Fruit fly (Drosophila melanogaster): ENCODE data around the gene MtnB.

MtnB gene

dm6 chr3R:20504488-20504887 lies 942 bp upstream of the MtnB start, which contains the start of gene Or92a:
TSS of gene Or92a (plus strand) at chr3R:20504788.
- TF ChIP-seq CG15710 (tag; optimal IDR thresholded peaks at IDR 0.05) (no peak), CG10348 (GFP tag; IDR thresholded peaks at IDR 0.05) (no peak), Ets98B (GFP tag; IDR thresholded peaks at IDR 0.05) (no peak), Pif1B (GFP tag; optimal IDR thresholded peaks at IDR 0.05) (no peak), CG13204 (GFP tag; optimal IDR thresholded peaks at IDR 0.05) (no peak)

- TF ChIP-seq CG13204 (GFP tag; optimal IDR thresholded peaks at IDR 0.05): no peak
- no peak for TF ChIP-seq gl (tag; optimal IDR thresholded peaks at IDR 0.05)
- no peak for TF ChIP-seq CG10348 (GFP tag; IDR thresholded peaks at IDR 0.05)
- no peak for TF ChIP-seq D1 (tag; optimal IDR thresholded peaks at IDR 0.05)
- TF ChIP-seq CG12605 (GFP tag; IDR thresholded peaks at IDR 0.05): no peak
- TF ChIP-seq Pif1A (GFP tag; optimal IDR thresholded peaks at IDR 0.05): no peak
- TF ChIP-seq CG32121 (GFP tag; IDR thresholded peaks at IDR 0.05): no peak
- no peak for TF ChIP-seq Snoo (tag; optimal IDR thresholded peaks at IDR 0.05)
- TF ChIP-seq CG8301 (tag; optimal IDR thresholded peaks at IDR 0.05): no peak
- no peak for TF ChIP-seq Ets98B (GFP tag; IDR thresholded peaks at IDR 0.05)
- TF ChIP-seq CG34367 (tag; optimal IDR thresholded peaks at IDR 0.05): no peak
Measured at dm6 chr3R:20501910-20502309, 1.6 kb downstream of the MtnB start, which contains the start of gene CG46441. TSS of gene CG46441 (minus strand) at chr3R:20502010.

- TF ChIP-seq CG17806 (tag; optimal IDR thresholded peaks at IDR 0.05) (no peak), EcR (GFP tag; optimal IDR thresholded peaks at IDR 0.05) (no peak), CG12605 (GFP tag; IDR thresholded peaks at IDR 0.05) (no peak), Snoo (tag; optimal IDR thresholded peaks at IDR 0.05) (no peak), CG14655 (GFP tag; optimal IDR thresholded peaks at IDR 0.05) (no peak), fd96Ca (GFP tag; IDR thresholded peaks at IDR 0.05) (no peak), CG10348 (GFP tag; IDR thresholded peaks at IDR 0.05) (no peak), CG9948 (tag; optimal IDR thresholded peaks at IDR 0.05) (no peak), CG13204 (GFP tag; optimal IDR thresholded peaks at IDR 0.05) (no peak), D1 (tag; optimal IDR thresholded peaks at IDR 0.05) (no peak), Pif1B (GFP tag; optimal IDR thresholded peaks at IDR 0.05) (no peak), CG8159 (tag; optimal IDR thresholded peaks at IDR 0.05) (no peak), rn (GFP tag; IDR thresholded peaks at IDR 0.05) (no peak), CG4496 (GFP tag; IDR thresholded peaks at IDR 0.05) (no peak)
Measured at dm6 chr3R:20501327-20501726, 2.2 kb downstream of the MtnB start, which contains the start of gene Dic2. TSS of gene Dic2 (minus strand) at chr3R:20501427.

- no peak for TF ChIP-seq Pif1A (GFP tag; optimal IDR thresholded peaks at IDR 0.05)
- TF ChIP-seq EcR (GFP tag; optimal IDR thresholded peaks at IDR 0.05): no peak
- no peak for TF ChIP-seq CG17806 (tag; optimal IDR thresholded peaks at IDR 0.05)
- no peak for TF ChIP-seq rn (GFP tag; IDR thresholded peaks at IDR 0.05)
- TF ChIP-seq CG8301 (tag; optimal IDR thresholded peaks at IDR 0.05): no peak
- no peak for TF ChIP-seq Ets98B (GFP tag; IDR thresholded peaks at IDR 0.05)
- TF ChIP-seq CG4496 (GFP tag; IDR thresholded peaks at IDR 0.05): no peak
- no peak for TF ChIP-seq CG8159 (tag; optimal IDR thresholded peaks at IDR 0.05)
- no peak for TF ChIP-seq CG12605 (GFP tag; IDR thresholded peaks at IDR 0.05)
- no peak for TF ChIP-seq fd96Ca (GFP tag; IDR thresholded peaks at IDR 0.05)
- no peak for TF ChIP-seq CG13204 (GFP tag; optimal IDR thresholded peaks at IDR 0.05)
- no peak for TF ChIP-seq CG34367 (tag; optimal IDR thresholded peaks at IDR 0.05)
- TF ChIP-seq Snoo (tag; optimal IDR thresholded peaks at IDR 0.05): no peak
- no peak for TF ChIP-seq gl (tag; optimal IDR thresholded peaks at IDR 0.05)
- TF ChIP-seq D1 (tag; optimal IDR thresholded peaks at IDR 0.05): no peak
- no peak for TF ChIP-seq CG9948 (tag; optimal IDR thresholded peaks at IDR 0.05)
- no peak for TF ChIP-seq Pif1B (GFP tag; optimal IDR thresholded peaks at IDR 0.05)
Measured at dm6 chr3R:20484441-20484840, 19.1 kb downstream of the MtnB start, which contains the start of gene Gfrl. TSS of gene Gfrl (minus strand) at chr3R:20484588.

- TF ChIP-seq EcR (GFP tag; optimal IDR thresholded peaks at IDR 0.05): no peak
- TF ChIP-seq CG12605 (GFP tag; IDR thresholded peaks at IDR 0.05): no peak
- no peak for TF ChIP-seq CG8301 (tag; optimal IDR thresholded peaks at IDR 0.05)
Measured at dm6 chr3R:20472764-20473390, 30.7 kb downstream of the MtnB start.

dm6 chr3R:20464267-20464768 lies 39.2 kb downstream of the MtnB start:
- TF ChIP-seq CG14655 (GFP tag; optimal IDR thresholded peaks at IDR 0.05): no peak
- 0 out of 3 replicates have a peak, but pooled peaks have one; percentile 8 for TF ChIP-seq CG4496 (GFP tag; IDR thresholded peaks at IDR 0.05)
- no peak for TF ChIP-seq Snoo (tag; optimal IDR thresholded peaks at IDR 0.05)
- no peak for TF ChIP-seq CG15710 (tag; optimal IDR thresholded peaks at IDR 0.05)

Data from whole organism, pupa.